Fruit fly (Drosophila melanogaster) whole organism, embryonic: ENCODE measurements around the gene puc.

ENCODE experiments used
- Atf3 ChIP-seq: fragments of 200-800 bp; sonication (Bioruptor generic); optimal IDR thresholded peaks from 3 replicates; lab custom pipeline; 2016; ENCODE audit warnings: missing biosample characterization, missing genetic modification characterization
- CG10959 ChIP-seq: fragments of 200-800 bp; sonication (Bioruptor generic); IDR thresholded peaks from 2 replicates; pipeline ENCODE4 v1.3.6; 2022; ENCODE audit warnings: missing biosample characterization, missing genetic modification characterization
- CG11093 ChIP-seq: fragments of 200-800 bp; sonication (Bioruptor generic); IDR thresholded peaks from 3 replicates; pipeline ENCODE4 v1.3.6; 2022; ENCODE audit warnings: missing biosample characterization, missing genetic modification characterization
- CG11247 ChIP-seq: fragments of 200-800 bp; sonication (Bioruptor generic); IDR thresholded peaks from 2 replicates; pipeline ENCODE4 v1.3.6; 2022; ENCODE audit warnings: missing biosample characterization, missing genetic modification characterization
- CG11398 ChIP-seq: fragments of 200-800 bp; sonication (Bioruptor generic); optimal IDR thresholded peaks from 2 replicates; lab custom pipeline; 2016; ENCODE audit warnings: missing biosample characterization, missing genetic modification characterization
- CG12071 ChIP-seq: fragments of 200-800 bp; sonication (Bioruptor generic); optimal IDR thresholded peaks from 3 replicates; lab custom pipeline; 2018; ENCODE audit warnings: missing biosample characterization, mild to moderate bottlenecking, missing genetic modification characterization
- CG12299 ChIP-seq: fragments of 200-800 bp; sonication (Bioruptor generic); optimal IDR thresholded peaks from 2 replicates; lab custom pipeline; 2018; ENCODE audit warnings: missing biosample characterization, mild to moderate bottlenecking, missing genetic modification characterization
- CG12744 ChIP-seq: fragments of 200-800 bp; sonication (Bioruptor generic); optimal IDR thresholded peaks from 2 replicates; lab custom pipeline; 2016; ENCODE audit warnings: missing biosample characterization, missing genetic modification characterization
- CG12769 ChIP-seq: fragments of 200-800 bp; sonication (Bioruptor generic); optimal IDR thresholded peaks from 2 replicates; lab custom pipeline; 2019; ENCODE audit warnings: missing biosample characterization, mild to moderate bottlenecking, missing genetic modification characterization, moderate library complexity
- CG13287 ChIP-seq: fragments of 200-800 bp; sonication (Bioruptor generic); IDR thresholded peaks from 2 replicates; pipeline ENCODE4 v1.3.6; 2022; ENCODE audit warnings: missing biosample characterization, missing genetic modification characterization; ENCODE audit not compliant: partially characterized antibody
- CG17802 ChIP-seq: fragments of 200-800 bp; sonication (Bioruptor generic); optimal IDR thresholded peaks from 2 replicates; lab custom pipeline; 2018; ENCODE audit warnings: missing biosample characterization, mild to moderate bottlenecking, missing genetic modification characterization, moderate library complexity
- CG17829 ChIP-seq: fragments of 200-800 bp; optimal IDR thresholded peaks from 2 replicates; lab custom pipeline; 2019; ENCODE audit warnings: missing biosample characterization, mild to moderate bottlenecking, missing genetic modification characterization, moderate library complexity
- CG2199 ChIP-seq: fragments of 200-800 bp; sonication (Bioruptor generic); IDR thresholded peaks from 3 replicates; pipeline ENCODE4 v1.3.6; 2022; ENCODE audit warnings: missing biosample characterization, missing genetic modification characterization
- CG2202 ChIP-seq: fragments of 200-800 bp; sonication (Bioruptor generic); optimal IDR thresholded peaks from 2 replicates; lab custom pipeline; 2018; ENCODE audit warnings: missing biosample characterization, mild to moderate bottlenecking, missing genetic modification characterization
- CG31441 ChIP-seq: fragments of 200-800 bp; sonication (Bioruptor generic); IDR thresholded peaks from 2 replicates; pipeline ENCODE4 v1.3.6; 2022; ENCODE audit warnings: missing biosample characterization, missing genetic modification characterization
- CG6654 ChIP-seq: fragments of 200-800 bp; sonication (Bioruptor generic); optimal IDR thresholded peaks from 2 replicates; lab custom pipeline; 2017; ENCODE audit warnings: missing biosample characterization, mild to moderate bottlenecking, missing genetic modification characterization
- CG7357 ChIP-seq: fragments of 200-800 bp; sonication (Bioruptor generic); IDR thresholded peaks from 3 replicates; pipeline ENCODE4 v1.3.6; 2022; ENCODE audit warnings: missing biosample characterization, missing genetic modification characterization
- CG8089 ChIP-seq: fragments of 200-800 bp; sonication (Bioruptor generic); optimal IDR thresholded peaks from 3 replicates; lab custom pipeline; 2016; ENCODE audit warnings: missing biosample characterization, missing genetic modification characterization
- CG8290 ChIP-seq, 3 experiments: fragments of 200-800 bp; sonication (Bioruptor generic); optimal IDR thresholded peaks; 2 replicates each; lab custom pipeline; 2016 to 2019; ENCODE audit warnings: missing biosample characterization in 3 of 3, missing genetic modification characterization in 3 of 3, mild to moderate bottlenecking in 2 of 3, moderate library complexity in 1 of 3
- CG8388 ChIP-seq: fragments of 200-800 bp; sonication (Bioruptor generic); optimal IDR thresholded peaks from 2 replicates; lab custom pipeline; 2019; ENCODE audit warnings: missing biosample characterization, mild to moderate bottlenecking, missing genetic modification characterization, moderate library complexity
- CG8478 ChIP-seq: fragments of >200 bp; optimal IDR thresholded peaks from 2 replicates; lab custom pipeline; 2018
- CrebB ChIP-seq: fragments of 200-800 bp; sonication (Bioruptor generic); optimal IDR thresholded peaks from 3 replicates; lab custom pipeline; 2018; ENCODE audit warnings: missing biosample characterization, mild to moderate bottlenecking, missing genetic modification characterization
- Dll ChIP-seq: fragments of 200-800 bp; sonication (Bioruptor generic); IDR thresholded peaks from 4 replicates; pipeline ENCODE4 v1.3.6; 2022; ENCODE audit warnings: missing biosample characterization, missing genetic modification characterization; ENCODE audit not compliant: partially characterized antibody
- Doc2 ChIP-seq: fragments of 200-800 bp; sonication (Bioruptor generic); IDR thresholded peaks from 2 replicates; pipeline ENCODE4 v1.3.6; 2022; ENCODE audit warnings: missing biosample characterization, missing genetic modification characterization
- Fer3 ChIP-seq: fragments of 200-800 bp; sonication (Bioruptor generic); optimal IDR thresholded peaks from 2 replicates; lab custom pipeline; 2018; ENCODE audit warnings: missing biosample characterization, mild to moderate bottlenecking, missing genetic modification characterization, moderate library complexity
- HLH54F ChIP-seq: fragments of 200-800 bp; sonication (Bioruptor generic); optimal IDR thresholded peaks from 3 replicates; lab custom pipeline; 2016; ENCODE audit warnings: missing biosample characterization, missing genetic modification characterization
- Hey ChIP-seq: fragments of 200-800 bp; sonication (Bioruptor generic); optimal IDR thresholded peaks from 3 replicates; lab custom pipeline; 2018; ENCODE audit warnings: missing biosample characterization, mild to moderate bottlenecking, missing genetic modification characterization
- HmgD ChIP-seq: fragments of 200-800 bp; sonication (Bioruptor generic); optimal IDR thresholded peaks from 3 replicates; lab custom pipeline; 2016; ENCODE audit warnings: missing biosample characterization, missing genetic modification characterization
- Hmr ChIP-seq: fragments of 200-800 bp; sonication (Bioruptor generic); optimal IDR thresholded peaks from 3 replicates; lab custom pipeline; 2017; ENCODE audit warnings: mild to moderate bottlenecking, missing biosample characterization, missing genetic modification reagents, missing genetic modification characterization
- MTF-1 ChIP-seq: fragments of 200-800 bp; sonication (Bioruptor generic); optimal IDR thresholded peaks from 2 replicates; lab custom pipeline; 2018; ENCODE audit warnings: missing biosample characterization, mild to moderate bottlenecking, missing genetic modification characterization, borderline replicate concordance
- Nf-YB ChIP-seq: fragments of 200-800 bp; sonication (Bioruptor generic); optimal IDR thresholded peaks from 3 replicates; lab custom pipeline; 2019; ENCODE audit warnings: missing biosample characterization, mild to moderate bottlenecking, missing genetic modification characterization, moderate library complexity
- Rfx ChIP-seq: fragments of 200-800 bp; sonication (Bioruptor generic); IDR thresholded peaks from 2 replicates; pipeline ENCODE4 v1.3.6; 2022; ENCODE audit warnings: missing biosample characterization, missing genetic modification characterization
- Side ChIP-seq: fragments of 200-800 bp; sonication (Bioruptor generic); optimal IDR thresholded peaks from 2 replicates; lab custom pipeline; 2016; ENCODE audit warnings: missing biosample characterization, missing genetic modification characterization
- Tbp ChIP-seq: fragments of >200 bp; optimal IDR thresholded peaks from 2 replicates; lab custom pipeline; 2018; ENCODE audit warnings: missing biosample characterization, missing genetic modification characterization
- al ChIP-seq: fragments of 200-800 bp; sonication (Bioruptor generic); IDR thresholded peaks from 2 replicates; pipeline ENCODE4 v1.3.6; 2022; ENCODE audit warnings: missing biosample characterization, missing genetic modification characterization
- chm ChIP-seq: fragments of 200-800 bp; sonication (Bioruptor generic); IDR thresholded peaks from 2 replicates; pipeline ENCODE4 v1.3.6; 2022; ENCODE audit warnings: missing biosample characterization, missing genetic modification characterization
- da ChIP-seq: fragments of 200-800 bp; sonication (Bioruptor generic); optimal IDR thresholded peaks from 2 replicates; lab custom pipeline; 2016; ENCODE audit warnings: missing biosample characterization, missing genetic modification characterization
- dmrt11E ChIP-seq: fragments of 200-800 bp; sonication (Bioruptor generic); optimal IDR thresholded peaks from 3 replicates; lab custom pipeline; 2018; ENCODE audit warnings: missing biosample characterization, mild to moderate bottlenecking, missing genetic modification characterization, moderate library complexity
- eve ChIP-seq, 2 experiments: fragments of >200 bp; optimal IDR thresholded peaks; 2 replicates each; lab custom pipeline; 2017; ENCODE audit warnings: missing biosample characterization in 2 of 2, missing genetic modification characterization in 2 of 2
- fru ChIP-seq: fragments of >200 bp; optimal IDR thresholded peaks from 2 replicates; lab custom pipeline; 2017
- gcm ChIP-seq: fragments of 200-800 bp; sonication (Bioruptor generic); optimal IDR thresholded peaks from 2 replicates; lab custom pipeline; 2019; ENCODE audit warnings: missing biosample characterization, mild to moderate bottlenecking, missing genetic modification characterization, moderate library complexity
- gsb-n ChIP-seq: fragments of 200-800 bp; sonication (Bioruptor generic); optimal IDR thresholded peaks from 3 replicates; lab custom pipeline; 2018; ENCODE audit warnings: missing biosample characterization, mild to moderate bottlenecking, missing genetic modification characterization
- nom ChIP-seq: fragments of 200-800 bp; sonication (Bioruptor generic); optimal IDR thresholded peaks from 2 replicates; lab custom pipeline; 2017; ENCODE audit warnings: missing biosample characterization, missing genetic modification characterization, mild to moderate bottlenecking, moderate library complexity, missing genetic modification reagents
- oc ChIP-seq: fragments of 200-800 bp; sonication (Bioruptor generic); optimal IDR thresholded peaks from 2 replicates; lab custom pipeline; 2018; ENCODE audit warnings: missing biosample characterization, mild to moderate bottlenecking, missing genetic modification characterization, moderate library complexity
- ranshi ChIP-seq: fragments of 200-800 bp; sonication (Bioruptor generic); IDR thresholded peaks from 2 replicates; pipeline ENCODE4 v1.3.6; 2022; ENCODE audit warnings: missing biosample characterization, missing genetic modification characterization
- sd ChIP-seq: fragments of 200-800 bp; sonication (Bioruptor generic); optimal IDR thresholded peaks from 3 replicates; lab custom pipeline; 2018; ENCODE audit warnings: missing biosample characterization, mild to moderate bottlenecking, missing genetic modification characterization, moderate library complexity
- ssp ChIP-seq: fragments of 200-800 bp; sonication (Bioruptor generic); IDR thresholded peaks from 2 replicates; pipeline ENCODE4 v1.3.6; 2022; ENCODE audit warnings: missing biosample characterization, missing genetic modification characterization
- stc ChIP-seq: fragments of 200-800 bp; sonication (Bioruptor generic); IDR thresholded peaks from 2 replicates; pipeline ENCODE4 v1.3.6; 2022; ENCODE audit warnings: missing biosample characterization, missing genetic modification characterization
- twi ChIP-seq: fragments of 200-800 bp; optimal IDR thresholded peaks from 2 replicates; lab custom pipeline; 2019; ENCODE audit warnings: missing biosample characterization, mild to moderate bottlenecking, missing genetic modification characterization, moderate library complexity
- vnd ChIP-seq: fragments of 200-800 bp; sonication (Bioruptor generic); IDR thresholded peaks from 3 replicates; pipeline ENCODE4 v1.3.6; 2022; ENCODE audit warnings: missing biosample characterization, missing genetic modification characterization; ENCODE audit not compliant: partially characterized antibody

The puc gene

dm6 chr3R:8122198-8122970, 17.3 kb downstream of the puc start, which contains the start of gene CG7878 (continued):
- TF ChIP-seq gsb-n (tag; lab: Kevin White, UChicago) (peak; percentile 26), CG12071 (GFP tag; lab: Kevin White, UChicago) (no peak), gcm (GFP tag; lab: Kevin White, UChicago) (peak; percentile 29), CG12299 (tag; lab: Kevin White, UChicago) (no peak), CG12744 (GFP tag; lab: Kevin White, UChicago) (peak; percentile 2), CG8290 (GFP tag; optimal IDR thresholded peaks at IDR 0.05; lab: Kevin White, UChicago) (peak; percentile 82), CG8290 (tag; optimal IDR thresholded peaks at IDR 0.05; lab: Kevin White, UChicago) (peak; percentile 51 to 87), MTF-1 (GFP tag; lab: Kevin White, UChicago) (no peak), CG7357 (GFP tag; lab: Robert Waterston, UW) (no peak), eve (GFP tag; optimal IDR thresholded peaks at IDR 0.05; lab: Kevin White, UChicago) (no peak), CG8478 (lab: Kevin White, UChicago) (no peak), CG8089 (GFP tag; lab: Kevin White, UChicago) (no peak), CrebB (tag; lab: Kevin White, UChicago) (no peak), al (GFP tag; lab: Robert Waterston, UW) (peak; percentile 39; the same call in 1 of the 2 replicates), CG11247 (GFP tag; lab: Robert Waterston, UW) (peak; percentile 50; the same call in 1 of the 2 replicates), CG13287 (GFP tag; lab: Robert Waterston, UW) (peak; percentile 86), HmgD (GFP tag; lab: Kevin White, UChicago) (peak; percentile 14), vnd (GFP tag; lab: Robert Waterston, UW) (peak; percentile 71), CG17829 (tag; lab: Kevin White, UChicago) (peak; percentile 58), Dll (peak; percentile 84), Doc2 (GFP tag; lab: Robert Waterston, UW) (no peak), CG2202 (tag; lab: Kevin White, UChicago) (no peak), CG11398 (GFP tag; lab: Kevin White, UChicago) (no peak), Hmr (GFP tag; lab: Kevin White, UChicago) (peak; percentile 62), CG6654 (no peak), ssp (GFP tag; lab: Robert Waterston, UW) (no peak), dmrt11E (tag; lab: Kevin White, UChicago) (peak; percentile 3), fru (no peak), CG11093 (GFP tag; lab: Robert Waterston, UW) (no peak), Atf3 (peak; percentile 8), stc (GFP tag; lab: Robert Waterston, UW) (no peak), Hey (no peak), da (GFP tag; lab: Kevin White, UChicago) (no peak), HLH54F (GFP tag; lab: Kevin White, UChicago) (peak; percentile 61), Tbp (no peak), sd (tag; lab: Kevin White, UChicago) (peak; percentile 24), CG31441 (GFP tag; lab: Robert Waterston, UW) (peak; percentile 61), Rfx (GFP tag; lab: Robert Waterston, UW) (peak; percentile 81), Fer3 (tag; lab: Kevin White, UChicago) (peak; percentile 11), CG12769 (tag; lab: Kevin White, UChicago) (peak; percentile 19), twi (tag; lab: Kevin White, UChicago) (peak; percentile 17), chm (GFP tag; lab: Robert Waterston, UW) (no peak), CG10959 (GFP tag; lab: Robert Waterston, UW) (no peak), CG2199 (GFP tag; lab: Robert Waterston, UW) (no peak), CG8388 (GFP tag; lab: Kevin White, UChicago) (peak; percentile 0), ranshi (GFP tag; lab: Robert Waterston, UW) (peak; percentile 3; the same call in 1 of the 2 replicates), nom (peak; percentile 2), oc (tag; lab: Kevin White, UChicago) (no peak), CG17802 (tag; lab: Kevin White, UChicago) (no peak), Nf-YB (GFP tag; lab: Kevin White, UChicago) (no peak), Side (GFP tag; lab: Kevin White, UChicago) (peak; percentile 52)
